Worm (Caenorhabditis elegans): ENCODE measurements around the gene srh-137.

- no peak for TF ChIP-seq T22C8.4 (GFP tag; IDR thresholded peaks at IDR 0.05)
- TF ChIP-seq cog-1 (tag; optimal IDR thresholded peaks at IDR 0.05) = no peak
- TF ChIP-seq ref-1 (GFP tag; conservative IDR thresholded peaks at IDR 0.05) = no peak
- no peak for TF ChIP-seq flt-1 (GFP tag; IDR thresholded peaks at IDR 0.05)
- no peak for TF ChIP-seq med-1 (GFP tag; optimal IDR thresholded peaks at IDR 0.05; ENCODE audit: insufficient read depth)
- TF ChIP-seq klf-2 (GFP tag; conservative IDR thresholded peaks at IDR 0.05) = no peak
- TF ChIP-seq tab-1 (GFP tag; IDR thresholded peaks at IDR 0.05) = no peak
- TF ChIP-seq ztf-23 (GFP tag; IDR thresholded peaks at IDR 0.05) = no peak
- TF ChIP-seq ztf-29 (GFP tag; IDR thresholded peaks at IDR 0.05) = no peak
These were observed 44.3 kb downstream of the srh-137 start, which contains the start of gene F14F8.8 for ce11 chrV:16672198-16672597.

Measured in whole organism, midembryonic.